Worm (Caenorhabditis elegans) whole organism, early embryonic: ENCODE results near the gene Y73F8A.36.

ENCODE experiments used
- B0310.2 ChIP-seq: sonication (generic microtip); optimal IDR thresholded peaks from 2 replicates; lab custom pipeline; 2016; ENCODE audit warnings: mild to moderate bottlenecking, missing genetic modification characterization, missing compliant biosample characterization
- F13C5.2 ChIP-seq: sonication (generic microtip); optimal IDR thresholded peaks from 2 replicates; lab custom pipeline; 2017; ENCODE audit warnings: mild to moderate bottlenecking, missing genetic modification characterization, inconsistent platforms, missing compliant biosample characterization
- aly-1 ChIP-seq: sonication (generic microtip); optimal IDR thresholded peaks from 2 replicates; lab custom pipeline; 2016; ENCODE audit warnings: missing genetic modification characterization, missing compliant biosample characterization
- ama-1 ChIP-seq: fragments of 150-350 bp; optimal IDR thresholded peaks from 2 replicates; lab custom pipeline; 2014
- ceh-13 ChIP-seq: fragments of 200-800 bp; sonication (Bioruptor generic); optimal IDR thresholded peaks from 2 replicates; lab custom pipeline; 2018; ENCODE audit warnings: mild to moderate bottlenecking, missing genetic modification characterization, missing compliant biosample characterization
- ceh-36 ChIP-seq: sonication (generic microtip); optimal IDR thresholded peaks from 2 replicates; lab custom pipeline; 2016; ENCODE audit warnings: missing genetic modification characterization, inconsistent platforms, missing compliant biosample characterization
- ets-7 ChIP-seq: sonication (generic microtip); optimal IDR thresholded peaks from 2 replicates; lab custom pipeline; 2016; ENCODE audit warnings: missing genotype, missing genetic modification characterization, missing compliant biosample characterization
- flt-1 ChIP-seq: fragments of 200-800 bp; sonication (Bioruptor generic); IDR thresholded peaks from 2 replicates; pipeline ENCODE4 v1.3.6; 2022; ENCODE audit warnings: missing genetic modification characterization, missing compliant biosample characterization
- hmbx-1 ChIP-seq: sonication (generic microtip); optimal IDR thresholded peaks from 2 replicates; lab custom pipeline; 2016; ENCODE audit warnings: mild to moderate bottlenecking, missing genetic modification characterization, missing compliant biosample characterization
- hmg-4 ChIP-seq: fragments of 200-800 bp; sonication (Bioruptor generic); optimal IDR thresholded peaks from 2 replicates; lab custom pipeline; 2018; ENCODE audit warnings: mild to moderate bottlenecking, missing genetic modification characterization, missing compliant biosample characterization
- hnd-1 ChIP-seq: sonication (generic microtip); optimal IDR thresholded peaks from 2 replicates; lab custom pipeline; 2016; ENCODE audit warnings: missing genetic modification characterization, missing compliant biosample characterization
- pes-1 ChIP-seq: fragments of 200-800 bp; sonication (Bioruptor generic); IDR thresholded peaks from 2 replicates; pipeline ENCODE4 v1.3.6; 2022; ENCODE audit warnings: missing genetic modification reagents, missing genetic modification characterization, missing compliant biosample characterization
- scrt-1 ChIP-seq: fragments of 200-800 bp; sonication (Bioruptor generic); IDR thresholded peaks from 2 replicates; pipeline ENCODE4 v1.3.6; 2022; ENCODE audit warnings: missing genetic modification characterization, missing compliant biosample characterization
- sea-1 ChIP-seq: fragments of 200-800 bp; sonication (Bioruptor generic); conservative IDR thresholded peaks from 2 replicates; pipeline ENCODE4 v1.3.6; 2022; ENCODE audit warnings: missing genetic modification characterization, missing compliant biosample characterization
- tbx-11 ChIP-seq: fragments of 200-800 bp; sonication (Bioruptor generic); IDR thresholded peaks from 2 replicates; pipeline ENCODE4 v1.3.6; 2022; ENCODE audit warnings: missing genetic modification characterization, missing compliant biosample characterization
- tbx-37 ChIP-seq: fragments of 200-800 bp; sonication (Bioruptor generic); conservative IDR thresholded peaks from 2 replicates; pipeline ENCODE4 v1.3.6; 2022; ENCODE audit warnings: missing genetic modification reagents, missing genetic modification characterization, missing compliant biosample characterization
- tra-4 ChIP-seq: sonication (generic microtip); optimal IDR thresholded peaks from 2 replicates; lab custom pipeline; 2017; ENCODE audit warnings: missing genetic modification characterization, missing compliant biosample characterization

Y73F8A.36 gene

DNA sequence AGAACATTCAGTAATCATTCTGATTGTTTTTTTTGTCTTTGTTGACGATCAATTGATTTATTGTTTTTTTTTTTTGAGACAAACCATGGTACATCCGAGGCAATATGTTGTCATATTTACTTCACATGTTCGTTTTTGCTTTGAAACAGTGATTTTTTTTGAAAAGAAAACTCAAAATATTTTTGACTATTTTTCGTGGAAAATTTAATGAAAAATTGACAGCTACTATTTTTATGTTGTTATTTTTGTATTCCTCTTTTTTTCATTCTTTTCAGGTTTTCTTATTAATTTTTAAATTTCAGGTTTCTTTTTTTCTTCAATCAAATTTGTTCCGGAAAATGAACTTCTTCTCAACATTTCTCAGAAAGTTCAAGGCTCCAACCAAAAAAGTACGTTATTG lies at the start of gene Y73F8A.36:
Gene Y73F8A.36, plus strand, starts transcription at position 301 of the 400 bp plus-strand sequence.
- no peak for TF ChIP-seq F13C5.2 (tag; lab: Kevin White, UChicago)
- TF ChIP-seq B0310.2 (tag; lab: Kevin White, UChicago), result no peak
- TF ChIP-seq ama-1 (lab: Kevin White, UChicago), result no peak
- TF ChIP-seq flt-1 (GFP tag; lab: Robert Waterston, UW), result no peak
- TF ChIP-seq hmg-4 (GFP tag; lab: Kevin White, UChicago), result no peak
- no peak for TF ChIP-seq ceh-36
- no peak for TF ChIP-seq tbx-37
- TF ChIP-seq hmbx-1 (tag; lab: Kevin White, UChicago), result no peak
- no peak for TF ChIP-seq tbx-11 (GFP tag; lab: Robert Waterston, UW)
- no peak for TF ChIP-seq ceh-13 (GFP tag; lab: Kevin White, UChicago)
- no peak for TF ChIP-seq sea-1 (GFP tag; lab: Robert Waterston, UW)
- TF ChIP-seq scrt-1 (GFP tag; lab: Robert Waterston, UW), result no peak
- TF ChIP-seq hnd-1 (tag; lab: Kevin White, UChicago), result no peak
- no peak for TF ChIP-seq tra-4 (tag; lab: Kevin White, UChicago)

- no peak for TF ChIP-seq tbx-11 (GFP tag; lab: Robert Waterston, UW)
- TF ChIP-seq B0310.2 (tag; lab: Kevin White, UChicago), result no peak
- TF ChIP-seq ceh-13 (GFP tag; lab: Kevin White, UChicago), result no peak
- no peak for TF ChIP-seq ets-7
- TF ChIP-seq scrt-1 (GFP tag; lab: Robert Waterston, UW), result no peak
- TF ChIP-seq tbx-37, result no peak
- no peak for TF ChIP-seq pes-1 (GFP tag; lab: Robert Waterston, UW)
- TF ChIP-seq tra-4 (tag; lab: Kevin White, UChicago), result no peak
- no peak for TF ChIP-seq ama-1 (lab: Kevin White, UChicago)
- no peak for TF ChIP-seq flt-1 (GFP tag; lab: Robert Waterston, UW)
- TF ChIP-seq hmg-4 (GFP tag; lab: Kevin White, UChicago), result no peak
- no peak for TF ChIP-seq ceh-36
- TF ChIP-seq hnd-1 (tag; lab: Kevin White, UChicago), result no peak
- no peak for TF ChIP-seq hmbx-1 (tag; lab: Kevin White, UChicago)
- no peak for TF ChIP-seq F13C5.2 (tag; lab: Kevin White, UChicago)
- no peak for TF ChIP-seq aly-1
- TF ChIP-seq sea-1 (GFP tag; lab: Robert Waterston, UW), result no peak
Observed at ce11 chrIV:15202923-15203322, 42.8 kb upstream of the Y73F8A.36 start, which contains the start of gene sra-30. TSS of gene sra-30 (minus strand) at chrIV:15203023.

ce11 chrIV:15206649-15207048 lies 39.1 kb upstream of the Y73F8A.36 start:
- TF ChIP-seq flt-1 (GFP tag; lab: Robert Waterston, UW), result no peak
- TF ChIP-seq tbx-37, result no peak
- no peak for TF ChIP-seq tra-4 (tag; lab: Kevin White, UChicago)
- no peak for TF ChIP-seq ceh-13 (GFP tag; lab: Kevin White, UChicago)
- no peak for TF ChIP-seq scrt-1 (GFP tag; lab: Robert Waterston, UW)
- no peak for TF ChIP-seq sea-1 (GFP tag; lab: Robert Waterston, UW)
- TF ChIP-seq ets-7, result no peak
- TF ChIP-seq hmbx-1 (tag; lab: Kevin White, UChicago), result no peak
- no peak for TF ChIP-seq tbx-11 (GFP tag; lab: Robert Waterston, UW)
- TF ChIP-seq pes-1 (GFP tag; lab: Robert Waterston, UW), result no peak
- no peak for TF ChIP-seq ceh-36
- TF ChIP-seq F13C5.2 (tag; lab: Kevin White, UChicago), result no peak
- no peak for TF ChIP-seq aly-1
- no peak for TF ChIP-seq B0310.2 (tag; lab: Kevin White, UChicago)
- no peak for TF ChIP-seq ama-1 (lab: Kevin White, UChicago)
- no peak for TF ChIP-seq hnd-1 (tag; lab: Kevin White, UChicago)
- no peak for TF ChIP-seq hmg-4 (GFP tag; lab: Kevin White, UChicago)

ce11 chrIV:15210482-15210881 lies 35.3 kb upstream of the Y73F8A.36 start:
- TF ChIP-seq ets-7, result no peak
- TF ChIP-seq tbx-37, result no peak
- TF ChIP-seq hmbx-1 (tag; lab: Kevin White, UChicago), result no peak
- no peak for TF ChIP-seq tbx-11 (GFP tag; lab: Robert Waterston, UW)
- TF ChIP-seq F13C5.2 (tag; lab: Kevin White, UChicago), result no peak
- TF ChIP-seq flt-1 (GFP tag; lab: Robert Waterston, UW), result no peak
- TF ChIP-seq B0310.2 (tag; lab: Kevin White, UChicago), result no peak
- TF ChIP-seq ceh-13 (GFP tag; lab: Kevin White, UChicago), result no peak

ce11 chrIV:15214694-15215093 lies 31.1 kb upstream of the Y73F8A.36 start:
- TF ChIP-seq ets-7 (no peak), ama-1 (lab: Kevin White, UChicago) (no peak), B0310.2 (tag; lab: Kevin White, UChicago) (no peak), scrt-1 (GFP tag; lab: Robert Waterston, UW) (no peak), tra-4 (tag; lab: Kevin White, UChicago) (no peak), ceh-13 (GFP tag; lab: Kevin White, UChicago) (no peak), pes-1 (GFP tag; lab: Robert Waterston, UW) (no peak), sea-1 (GFP tag; lab: Robert Waterston, UW) (no peak), tbx-11 (GFP tag; lab: Robert Waterston, UW) (no peak), ceh-36 (no peak), hmbx-1 (tag; lab: Kevin White, UChicago) (no peak), aly-1 (no peak), F13C5.2 (tag; lab: Kevin White, UChicago) (no peak), hmg-4 (GFP tag; lab: Kevin White, UChicago) (no peak), hnd-1 (tag; lab: Kevin White, UChicago) (no peak), tbx-37 (no peak), flt-1 (GFP tag; lab: Robert Waterston, UW) (no peak)

ce11 chrIV:15215470-15215869 lies 30.3 kb upstream of the Y73F8A.36 start, which contains the start of gene Y40H7A.10:
TSS of gene Y40H7A.10 (minus strand) at chrIV:15215597.
- TF ChIP-seq hmg-4 (GFP tag; lab: Kevin White, UChicago) (no peak), scrt-1 (GFP tag; lab: Robert Waterston, UW) (no peak), aly-1 (no peak), hmbx-1 (tag; lab: Kevin White, UChicago) (no peak), ceh-36 (no peak), B0310.2 (tag; lab: Kevin White, UChicago) (no peak), flt-1 (GFP tag; lab: Robert Waterston, UW) (no peak), tbx-37 (no peak), tbx-11 (GFP tag; lab: Robert Waterston, UW) (no peak), F13C5.2 (tag; lab: Kevin White, UChicago) (no peak), ets-7 (no peak), ama-1 (lab: Kevin White, UChicago) (no peak)
